Fruit fly (Drosophila melanogaster): ENCODE results near the gene CG32486.
A peak's percentile ranks its signal among the peaks of the same experiment; 100 is the strongest.

CG32486 gene

dm6 chr3L:3076954-3077353, 6.3 kb upstream of the CG32486 start:
- TF ChIP-seq disco-r (GFP tag; optimal IDR thresholded peaks at IDR 0.05) (no peak), gem (tag; optimal IDR thresholded peaks at IDR 0.05) (no peak), maf-S (GFP tag; optimal IDR thresholded peaks at IDR 0.05) (no peak), abd-A (tag; optimal IDR thresholded peaks at IDR 0.05) (peak; percentile 47), Hey (tag; optimal IDR thresholded peaks at IDR 0.05) (peak; percentile 54), CG9215 (GFP tag; IDR thresholded peaks at IDR 0.05) (peak; percentile 9; the same call in 1 of the 2 replicates), cwo (GFP tag; optimal IDR thresholded peaks at IDR 0.05) (peak; percentile 57), CG9797 (GFP tag; optimal IDR thresholded peaks at IDR 0.05) (no peak), CG6175 (GFP tag; IDR thresholded peaks at IDR 0.05) (peak; percentile 16; the same call in 1 of the 3 replicates), B-H1 (GFP tag; IDR thresholded peaks at IDR 0.05) (no peak), CG9727 (GFP tag; optimal IDR thresholded peaks at IDR 0.05) (no peak), Hr39 (optimal IDR thresholded peaks at IDR 0.05) (no peak), sens (GFP tag) (peak; percentile 46), ase (GFP tag; IDR thresholded peaks at IDR 0.05) (0 out of 3 replicates have a peak, but pooled peaks have one; percentile 27), zen2 (GFP tag; IDR thresholded peaks at IDR 0.05; ENCODE audit: partially characterized antibody) (no peak), Dek (tag; optimal IDR thresholded peaks at IDR 0.05) (no peak), rib (GFP tag; IDR thresholded peaks at IDR 0.05) (0 out of 2 replicates have a peak, but pooled peaks have one; percentile 24), Med (GFP tag) (peak; percentile 64), HLHmδ (GFP tag; optimal IDR thresholded peaks at IDR 0.05) (no peak), btn (GFP tag; optimal IDR thresholded peaks at IDR 0.05) (no peak), eyg (GFP tag; optimal IDR thresholded peaks at IDR 0.05) (no peak), CG17802 (tag; optimal IDR thresholded peaks at IDR 0.05) (no peak), CG1024 (GFP tag; IDR thresholded peaks at IDR 0.05) (no peak), CG6813 (GFP tag; optimal IDR thresholded peaks at IDR 0.05) (no peak), CG3281 (GFP tag; optimal IDR thresholded peaks at IDR 0.05) (no peak), nmo (GFP tag; optimal IDR thresholded peaks at IDR 0.05) (no peak), shn (GFP tag; optimal IDR thresholded peaks at IDR 0.05) (no peak), CG13894 (tag; optimal IDR thresholded peaks at IDR 0.05) (peak; percentile 34), ac (GFP tag; optimal IDR thresholded peaks at IDR 0.05) (no peak), CG16813 (GFP tag; IDR thresholded peaks at IDR 0.05; ENCODE audit: partially characterized antibody) (0 out of 3 replicates have a peak, but pooled peaks have one; percentile 30)

- TF ChIP-seq ind (GFP tag; optimal IDR thresholded peaks at IDR 0.05) (no peak), CG33213 (GFP tag; optimal IDR thresholded peaks at IDR 0.05) (no peak), D (optimal IDR thresholded peaks at IDR 0.05) (peak; percentile 53), D (GFP tag; optimal IDR thresholded peaks at IDR 0.05) (no peak), CG8944 (GFP tag; optimal IDR thresholded peaks at IDR 0.05) (no peak), nom (GFP tag; optimal IDR thresholded peaks at IDR 0.05) (peak; percentile 54)
These were observed 4.2 kb upstream of the CG32486 start for dm6 chr3L:3074805-3075204.

- TF ChIP-seq Hmr (GFP tag; optimal IDR thresholded peaks at IDR 0.05) (no peak), Sry-δ (GFP tag; optimal IDR thresholded peaks at IDR 0.05) (no peak), Dad (GFP tag; optimal IDR thresholded peaks at IDR 0.05) (no peak), hth (optimal IDR thresholded peaks at IDR 0.05) (no peak), Dip3 (GFP tag; optimal IDR thresholded peaks at IDR 0.05) (no peak), BtbVII (GFP tag; optimal IDR thresholded peaks at IDR 0.05) (no peak), D19A (tag; optimal IDR thresholded peaks at IDR 0.05) (peak; percentile 21), Hr51 (GFP tag; optimal IDR thresholded peaks at IDR 0.05) (no peak), D (optimal IDR thresholded peaks at IDR 0.05) (no peak), D (GFP tag; optimal IDR thresholded peaks at IDR 0.05) (no peak), CG30431 (GFP tag; optimal IDR thresholded peaks at IDR 0.05) (no peak), CG4282 (GFP tag; optimal IDR thresholded peaks at IDR 0.05) (no peak), bsh (GFP tag; optimal IDR thresholded peaks at IDR 0.05) (peak in 1 of 2 experiments; percentile 7), CG7987 (GFP tag; optimal IDR thresholded peaks at IDR 0.05) (no peak)
These were observed 3.7 kb upstream of the CG32486 start for dm6 chr3L:3074380-3074779.

Measured in whole organism, embryonic.